Worm (Caenorhabditis elegans) whole organism, L4 larva: Measurements from ENCODE around the gene F54C8.7.

Source experiments
- F26F4.8 ChIP-seq: fragments of 200-800 bp; sonication (Bioruptor generic); conservative IDR thresholded peaks from 2 replicates; pipeline ENCODE4 v1.3.6; 2022; ENCODE audit warnings: missing genetic modification characterization, missing compliant biosample characterization
- F37D6.2 ChIP-seq: sonication (generic microtip); optimal IDR thresholded peaks from 2 replicates; lab custom pipeline; 2016; ENCODE audit warnings: mild to moderate bottlenecking, missing genetic modification characterization, missing compliant biosample characterization
- F44E2.7 ChIP-seq: fragments of 200-800 bp; sonication (Bioruptor generic); IDR thresholded peaks from 2 replicates; pipeline ENCODE4 v2.1.2; 2022; ENCODE audit warnings: missing genetic modification characterization, missing compliant biosample characterization
- F49E8.2 ChIP-seq: sonication (generic microtip); optimal IDR thresholded peaks from 2 replicates; lab custom pipeline; 2016; ENCODE audit warnings: missing compliant biosample characterization, mild to moderate bottlenecking, missing genetic modification characterization, borderline replicate concordance
- T26A8.4 ChIP-seq: fragments of 200-800 bp; sonication (Bioruptor generic); IDR thresholded peaks from 2 replicates; pipeline ENCODE4 v1.3.6; 2022; ENCODE audit warnings: missing genetic modification characterization, missing compliant biosample characterization
- Y48G9A.11 ChIP-seq: fragments of 200-800 bp; sonication (Bioruptor generic); IDR thresholded peaks from 2 replicates; pipeline ENCODE4 v1.3.6; 2022; ENCODE audit warnings: missing genetic modification reagents, missing genetic modification characterization, missing compliant biosample characterization
- Y75B8A.6 ChIP-seq: fragments of 200-800 bp; sonication (Bioruptor generic); IDR thresholded peaks from 2 replicates; pipeline ENCODE4 v1.3.6; 2022; ENCODE audit warnings: missing genetic modification reagents, missing genetic modification characterization, missing compliant biosample characterization
- ZK337.2 ChIP-seq: fragments of 200-800 bp; sonication (Bioruptor generic); IDR thresholded peaks from 2 replicates; pipeline ENCODE4 v1.3.6; 2022; ENCODE audit warnings: missing genetic modification reagents, missing genetic modification characterization, missing compliant biosample characterization
- ZK546.5 ChIP-seq, 2 experiments: sonication (generic microtip); optimal IDR thresholded peaks; 2 replicates each; lab custom pipeline; 2017; ENCODE audit warnings: missing biosample characterization in 2 of 2, missing genetic modification characterization in 2 of 2
- aha-1 ChIP-seq: fragments of 150-350 bp; peaks from one replicate; lab custom pipeline; 2014; ENCODE audit warnings: missing biosample characterization, missing genetic modification characterization
- ama-1 ChIP-seq: fragments of 150-350 bp; optimal IDR thresholded peaks from 2 replicates; lab custom pipeline; 2014; ENCODE audit warnings: inconsistent platforms, mixed read lengths
- arid-1 ChIP-seq: fragments of 200-800 bp; sonication (Bioruptor generic); conservative IDR thresholded peaks from 2 replicates; pipeline ENCODE4 v1.3.6; 2022; ENCODE audit warnings: missing genetic modification reagents, missing genetic modification characterization, missing compliant biosample characterization
- attf-4 ChIP-seq: sonication (generic microtip); optimal IDR thresholded peaks from 3 replicates; lab custom pipeline; 2017; ENCODE audit warnings: missing biosample characterization, missing genetic modification characterization
- cey-2 ChIP-seq: sonication (generic microtip); optimal IDR thresholded peaks from 3 replicates; lab custom pipeline; 2017; ENCODE audit warnings: missing genetic modification characterization, mild to moderate bottlenecking, missing compliant biosample characterization, antibody characterized with exemption, borderline replicate concordance; ENCODE audit not compliant: insufficient read depth
- ctbp-1 ChIP-seq: fragments of 200-800 bp; sonication (Bioruptor generic); IDR thresholded peaks from 2 replicates; pipeline ENCODE4 v1.3.6; 2022; ENCODE audit warnings: missing genetic modification reagents, missing genetic modification characterization, missing compliant biosample characterization
- daf-16 ChIP-seq, 3 experiments: sonication (generic microtip); optimal IDR thresholded peaks; 2 replicates each; lab custom pipeline; 2016 to 2017; ENCODE audit warnings: missing genetic modification characterization in 3 of 3, missing genetic modification reagents in 3 of 3, mild to moderate bottlenecking in 2 of 3, missing compliant biosample characterization in 2 of 3, missing biosample characterization in 1 of 3, moderate library complexity in 1 of 3
- daf-19 ChIP-seq: fragments of 200-800 bp; sonication (Bioruptor generic); conservative IDR thresholded peaks from 2 replicates; pipeline ENCODE4 v1.3.6; 2022; ENCODE audit warnings: missing genetic modification characterization, missing compliant biosample characterization
- dmd-8 ChIP-seq: fragments of 200-800 bp; sonication (Bioruptor generic); IDR thresholded peaks from 2 replicates; pipeline ENCODE4 v1.3.6; 2022; ENCODE audit warnings: missing genetic modification characterization, missing compliant biosample characterization
- duxl-1 ChIP-seq: sonication (generic microtip); optimal IDR thresholded peaks from 2 replicates; lab custom pipeline; 2016; ENCODE audit warnings: mild to moderate bottlenecking, missing genetic modification characterization, moderate library complexity, missing compliant biosample characterization; ENCODE audit not compliant: poor library complexity
- egl-27 ChIP-seq: sonication (generic microtip); optimal IDR thresholded peaks from 3 replicates; lab custom pipeline; 2017; ENCODE audit warnings: missing biosample characterization, missing genetic modification reagents, missing genetic modification characterization
- gei-8 ChIP-seq: fragments of 200-800 bp; sonication (Bioruptor generic); optimal IDR thresholded peaks from 2 replicates; lab custom pipeline; 2018; ENCODE audit warnings: mild to moderate bottlenecking, missing genetic modification characterization, missing compliant biosample characterization
- hlh-30 ChIP-seq: sonication (generic microtip); optimal IDR thresholded peaks from 2 replicates; lab custom pipeline; 2017; ENCODE audit warnings: antibody characterized with exemption, mild to moderate bottlenecking, missing genetic modification characterization, missing compliant biosample characterization; ENCODE audit not compliant: insufficient read depth
- lin-1 ChIP-seq: fragments of 200-800 bp; sonication (Bioruptor generic); IDR thresholded peaks from 2 replicates; pipeline ENCODE4 v1.3.6; 2022; ENCODE audit warnings: missing genetic modification reagents, missing genetic modification characterization, missing compliant biosample characterization
- lin-13 ChIP-seq: fragments of 150-350 bp; optimal IDR thresholded peaks from 2 replicates; lab custom pipeline; 2014; ENCODE audit warnings: missing biosample characterization, missing genetic modification reagents, missing genetic modification characterization
- lin-29 ChIP-seq: fragments of 200-800 bp; sonication (Bioruptor generic); IDR thresholded peaks from 2 replicates; pipeline ENCODE4 v1.3.6; 2022; ENCODE audit warnings: missing genetic modification reagents, missing genetic modification characterization, missing compliant biosample characterization
- lin-38 ChIP-seq: fragments of 200-800 bp; sonication (Bioruptor generic); IDR thresholded peaks from 2 replicates; pipeline ENCODE4 v1.3.6; 2022; ENCODE audit warnings: missing genetic modification reagents, missing genetic modification characterization, missing compliant biosample characterization
- lir-3 ChIP-seq: sonication (generic microtip); optimal IDR thresholded peaks from 2 replicates; lab custom pipeline; 2016; ENCODE audit warnings: mild to moderate bottlenecking, missing genetic modification characterization, missing compliant biosample characterization
- lsy-2 ChIP-seq, 2 experiments: fragments of 150-350 bp in 1 of 2; sonication (generic microtip) in 1 of 2; optimal IDR thresholded peaks; 2 replicates each; lab custom pipeline; 2014 to 2017; ENCODE audit warnings: missing biosample characterization in 2 of 2, missing genetic modification characterization in 2 of 2
- madf-5 ChIP-seq, 2 experiments: fragments of 200-800 bp; sonication (Bioruptor generic); IDR thresholded peaks; 2 replicates each; pipeline ENCODE4 v1.3.6; 2022; ENCODE audit warnings: missing compliant biosample characterization in 2 of 2, missing genetic modification characterization in 2 of 2
- mxl-2 ChIP-seq: fragments of 200-800 bp; sonication (Bioruptor generic); conservative IDR thresholded peaks from 2 replicates; pipeline ENCODE4 v1.3.6; 2022; ENCODE audit warnings: missing genetic modification reagents, missing genetic modification characterization, missing compliant biosample characterization
- mxl-3 ChIP-seq: fragments of 200-800 bp; sonication (Bioruptor generic); optimal IDR thresholded peaks from 2 replicates; lab custom pipeline; 2018; ENCODE audit warnings: mild to moderate bottlenecking, missing genetic modification characterization, missing compliant biosample characterization
- nhr-102 ChIP-seq: sonication (generic microtip); optimal IDR thresholded peaks from 2 replicates; lab custom pipeline; 2016; ENCODE audit warnings: mild to moderate bottlenecking, missing genetic modification characterization, moderate library complexity, missing compliant biosample characterization
- nhr-11 ChIP-seq: fragments of 150-350 bp; optimal IDR thresholded peaks from 2 replicates; lab custom pipeline; 2014; ENCODE audit warnings: missing biosample characterization, missing genetic modification characterization
- nhr-237 ChIP-seq: sonication (generic microtip); optimal IDR thresholded peaks from 2 replicates; lab custom pipeline; 2017; ENCODE audit warnings: missing biosample characterization, missing genetic modification characterization
- nhr-25 ChIP-seq: sonication (generic microtip); optimal IDR thresholded peaks from 2 replicates; lab custom pipeline; 2017; ENCODE audit warnings: missing genetic modification characterization, mild to moderate bottlenecking, missing compliant biosample characterization, antibody characterized with exemption, moderate library complexity, borderline replicate concordance; ENCODE audit not compliant: insufficient read depth
- nhr-28 ChIP-seq: fragments of 150-350 bp; optimal IDR thresholded peaks from 2 replicates; lab custom pipeline; 2014; ENCODE audit warnings: missing biosample characterization, missing genetic modification characterization
- nhr-42 ChIP-seq: fragments of 200-800 bp; sonication (Bioruptor generic); IDR thresholded peaks from 2 replicates; pipeline ENCODE4 v1.3.6; 2022; ENCODE audit warnings: missing genetic modification characterization, missing compliant biosample characterization
- nhr-48 ChIP-seq: sonication (generic microtip); optimal IDR thresholded peaks from 2 replicates; lab custom pipeline; 2016; ENCODE audit warnings: mild to moderate bottlenecking, missing genetic modification characterization, missing compliant biosample characterization
- sdz-12 ChIP-seq: fragments of 200-800 bp; sonication (Bioruptor generic); optimal IDR thresholded peaks from 2 replicates; lab custom pipeline; 2018; ENCODE audit warnings: mild to moderate bottlenecking, missing genetic modification characterization, missing compliant biosample characterization
- set-16 ChIP-seq: fragments of 200-800 bp; sonication (Bioruptor generic); IDR thresholded peaks from 2 replicates; pipeline ENCODE4 v1.3.6; 2022; ENCODE audit warnings: missing genetic modification reagents, missing genetic modification characterization, missing compliant biosample characterization
- unc-62 ChIP-seq, 3 experiments: fragments of 150-350 bp in 1 of 3; sonication (generic microtip); optimal IDR thresholded peaks in 2 of 3; peaks in 1 of 3; 1 replicate in 1 of 3; 2 replicates in 2 of 3; lab custom pipeline; 2014 to 2017; ENCODE audit warnings: missing biosample characterization in 3 of 3, missing genetic modification characterization in 3 of 3, missing genetic modification reagents in 3 of 3, missing genotype in 1 of 3
- zfp-2 ChIP-seq: sonication (generic microtip); optimal IDR thresholded peaks from 2 replicates; lab custom pipeline; 2016; ENCODE audit warnings: mild to moderate bottlenecking, missing genetic modification characterization, missing compliant biosample characterization
- zip-2 ChIP-seq: fragments of 150-350 bp; optimal IDR thresholded peaks from 2 replicates; lab custom pipeline; 2014; ENCODE audit warnings: missing biosample characterization, missing genetic modification characterization
- ztf-11 ChIP-seq: fragments of 150-350 bp; optimal IDR thresholded peaks from 2 replicates; lab custom pipeline; 2014; ENCODE audit warnings: missing biosample characterization, missing genetic modification characterization

F54C8.7 gene

ce11 chrIII:9443417-9444027 is 10.3 kb downstream of the F54C8.7 start, which contains the start of gene pir-2 (continued):
- peak; percentile 91 for TF ChIP-seq hlh-30 (tag; lab: Kevin White, UChicago)
- no peak for TF ChIP-seq mxl-2 (GFP tag; lab: Robert Waterston, UW)
- peak; percentile 64 to 92 for TF ChIP-seq lsy-2 (tag; optimal IDR thresholded peaks at IDR 0.05; lab: Kevin White, UChicago)

ce11 chrIII:9442846-9443245 is 11.0 kb downstream of the F54C8.7 start:
- TF ChIP-seq arid-1 (0 out of 2 replicates have a peak, but pooled peaks have one; percentile 35), set-16 (GFP tag; lab: Robert Waterston, UW) (no peak), F49E8.2 (peak; percentile 5), nhr-237 (no peak), nhr-28 (no peak), egl-27 (tag; lab: Kevin White, UChicago) (no peak), daf-16 (GFP tag; optimal IDR thresholded peaks at IDR 0.05; lab: Kevin White, UChicago) (no peak), daf-16 (tag; optimal IDR thresholded peaks at IDR 0.05; lab: Kevin White, UChicago) (no peak), lin-13 (peak; percentile 40), zfp-2 (no peak), lin-38 (GFP tag; lab: Robert Waterston, UW) (peak; percentile 31; the same call in 1 of the 2 replicates), Y48G9A.11 (GFP tag; lab: Robert Waterston, UW) (0 out of 2 replicates have a peak, but pooled peaks have one; percentile 5), Y75B8A.6 (GFP tag; lab: Robert Waterston, UW) (no peak), F26F4.8 (GFP tag; lab: Robert Waterston, UW) (no peak), nhr-48 (tag; lab: Kevin White, UChicago) (no peak), F37D6.2 (no peak), daf-19 (0 out of 2 replicates have a peak, but pooled peaks have one; percentile 25), dmd-8 (GFP tag; lab: Robert Waterston, UW) (no peak)

- peak; percentile 88 for TF ChIP-seq ama-1
- TF ChIP-seq ZK546.5 (tag; optimal IDR thresholded peaks at IDR 0.05; lab: Kevin White, UChicago) = no peak
- no peak for TF ChIP-seq cey-2
- TF ChIP-seq unc-62 (GFP tag; optimal IDR thresholded peaks at IDR 0.05 in 1 of 2; lab: Kevin White, UChicago) = peak in 1 of 2 experiments; percentile 8
- TF ChIP-seq unc-62 (tag; optimal IDR thresholded peaks at IDR 0.05; lab: Kevin White, UChicago) = no peak
- TF ChIP-seq lir-3 (tag; lab: Kevin White, UChicago) = no peak
- TF ChIP-seq duxl-1 (tag; lab: Kevin White, UChicago) = peak; percentile 34
- TF ChIP-seq nhr-25 (tag; lab: Kevin White, UChicago) = no peak
- TF ChIP-seq lin-29 (GFP tag; lab: Robert Waterston, UW) = no peak
- no peak for TF ChIP-seq mxl-3 (GFP tag; lab: Kevin White, UChicago)
- 0 out of 4 replicates have a peak, but pooled peaks of 1 of the 2 experiments have one; percentile 2 for TF ChIP-seq madf-5 (GFP tag; IDR thresholded peaks at IDR 0.05; lab: Robert Waterston, UW)
- TF ChIP-seq nhr-42 = no peak
- peak in 1 of 2 experiments; percentile 20 for TF ChIP-seq lsy-2 (tag; optimal IDR thresholded peaks at IDR 0.05; lab: Kevin White, UChicago)
- no peak for TF ChIP-seq daf-16 (GFP tag; optimal IDR thresholded peaks at IDR 0.05; lab: Kevin White, UChicago)
- peak; percentile 12 for TF ChIP-seq daf-16 (tag; optimal IDR thresholded peaks at IDR 0.05; lab: Kevin White, UChicago)
- no peak for TF ChIP-seq sdz-12 (GFP tag; lab: Kevin White, UChicago)
These were observed 12.7 kb downstream of the F54C8.7 start, which contains the start of gene emb-30 for ce11 chrIII:9441133-9441532. Gene emb-30 (minus strand): TSS chrIII:9441460.

ce11 chrIII:9439399-9439798 is 14.5 kb downstream of the F54C8.7 start, which contains the start of gene F54C8.1:
Gene F54C8.1 (plus strand): TSS chrIII:9439699.
- TF ChIP-seq ctbp-1 (GFP tag; lab: Robert Waterston, UW) (no peak), mxl-3 (GFP tag; lab: Kevin White, UChicago) (no peak), F44E2.7 (GFP tag; lab: Robert Waterston, UW) (no peak), aha-1 (tag; lab: Kevin White, UChicago) (no peak), arid-1 (no peak), ZK337.2 (GFP tag; lab: Robert Waterston, UW) (no peak), zip-2 (no peak), gei-8 (no peak), lin-1 (GFP tag; lab: Robert Waterston, UW) (no peak), dmd-8 (GFP tag; lab: Robert Waterston, UW) (no peak), T26A8.4 (no peak), nhr-11 (tag; lab: Kevin White, UChicago) (no peak), attf-4 (tag; lab: Kevin White, UChicago) (no peak), ztf-11 (no peak), nhr-102 (tag; lab: Kevin White, UChicago) (no peak), daf-16 (GFP tag; optimal IDR thresholded peaks at IDR 0.05; lab: Kevin White, UChicago) (no peak), daf-16 (tag; optimal IDR thresholded peaks at IDR 0.05; lab: Kevin White, UChicago) (no peak)
